Fruit fly (Drosophila melanogaster): ENCODE measurements around the gene CG2887.

CG2887 gene

DNA sequence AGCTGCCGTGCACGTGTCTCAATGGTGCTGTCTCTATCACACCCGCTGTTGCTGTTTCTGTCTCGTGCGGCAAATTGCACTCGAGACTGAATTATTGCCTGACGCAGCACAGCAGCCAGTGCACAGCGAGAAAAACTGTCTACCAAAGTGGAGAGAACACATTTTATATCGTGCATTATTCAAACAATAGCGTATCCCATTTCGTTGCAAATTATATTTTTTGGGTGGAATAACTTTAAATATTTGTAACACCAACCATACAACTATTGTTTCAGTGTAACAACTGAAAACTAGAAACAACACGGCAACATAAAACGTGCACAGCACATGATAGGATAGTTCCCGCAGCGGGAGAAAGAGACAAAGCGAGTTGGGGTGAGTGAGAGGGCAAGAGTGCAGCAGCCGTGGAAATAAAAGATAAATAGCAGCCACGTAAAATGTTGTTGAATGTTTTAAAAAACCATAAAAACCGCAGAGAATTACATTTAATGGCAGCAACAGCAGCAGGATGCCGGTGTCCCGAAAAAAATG is 37.1 kb upstream of the CG2887 start (continued):
- TF ChIP-seq CG17802 (tag; optimal IDR thresholded peaks at IDR 0.05) (no peak), Eip74EF (GFP tag; optimal IDR thresholded peaks at IDR 0.05) (no peak), wor (GFP tag; IDR thresholded peaks at IDR 0.05) (no peak), Meics (GFP tag; optimal IDR thresholded peaks at IDR 0.05) (no peak), CG30403 (GFP tag; optimal IDR thresholded peaks at IDR 0.05) (peak; percentile 24), Optix (GFP tag; IDR thresholded peaks at IDR 0.05) (no peak; the same call in 2 of the 3 replicates), CG10321 (GFP tag; IDR thresholded peaks at IDR 0.05) (no peak), E2f2 (GFP tag; IDR thresholded peaks at IDR 0.05) (no peak), CG12942 (GFP tag; optimal IDR thresholded peaks at IDR 0.05) (peak; percentile 37), tap (tag; optimal IDR thresholded peaks at IDR 0.05) (peak; percentile 31), CG14860 (GFP tag; IDR thresholded peaks at IDR 0.05; ENCODE audit: partially characterized antibody) (no peak), dysf (GFP tag; IDR thresholded peaks at IDR 0.05) (0 out of 3 replicates have a peak, but pooled peaks have one; percentile 14), zfh1 (GFP tag; IDR thresholded peaks at IDR 0.05) (peak; percentile 89), crc (GFP tag; optimal IDR thresholded peaks at IDR 0.05) (no peak), CG8290 (GFP tag; optimal IDR thresholded peaks at IDR 0.05) (peak; percentile 31), CG8290 (tag; optimal IDR thresholded peaks at IDR 0.05) (peak in 1 of 2 experiments; percentile 7), ranshi (GFP tag; IDR thresholded peaks at IDR 0.05) (peak; percentile 32; the same call in 1 of the 2 replicates), ap (GFP tag; IDR thresholded peaks at IDR 0.05) (no peak), dimm (GFP tag; IDR thresholded peaks at IDR 0.05) (no peak), hb (GFP tag; IDR thresholded peaks at IDR 0.05; ENCODE audit: partially characterized antibody) (no peak), CG17359 (tag; optimal IDR thresholded peaks at IDR 0.05) (peak; percentile 35), klu (GFP tag; IDR thresholded peaks at IDR 0.05) (no peak), MBD-R2 (GFP tag; IDR thresholded peaks at IDR 0.05) (no peak), NC2α (GFP tag; optimal IDR thresholded peaks at IDR 0.05) (no peak), oc (tag; optimal IDR thresholded peaks at IDR 0.05) (no peak), ato (GFP tag; IDR thresholded peaks at IDR 0.05; ENCODE audit: partially characterized antibody) (no peak), CG14667 (GFP tag; IDR thresholded peaks at IDR 0.05) (peak; percentile 62), tio (GFP tag; optimal IDR thresholded peaks at IDR 0.05) (no peak), rib (GFP tag; IDR thresholded peaks at IDR 0.05) (no peak), HLH54F (GFP tag; optimal IDR thresholded peaks at IDR 0.05) (no peak), CG6813 (GFP tag; optimal IDR thresholded peaks at IDR 0.05) (peak; percentile 36), eve (GFP tag; optimal IDR thresholded peaks at IDR 0.05) (peak; percentile 37 to 95), CG11247 (GFP tag; IDR thresholded peaks at IDR 0.05) (no peak), nerfin-2 (GFP tag; IDR thresholded peaks at IDR 0.05; ENCODE audit: partially characterized antibody) (no peak), Mrtf (GFP tag; IDR thresholded peaks at IDR 0.05) (peak; percentile 53; the same call in 1 of the 3 replicates), CG1832 (GFP tag; optimal IDR thresholded peaks at IDR 0.05) (no peak), ssp (GFP tag; IDR thresholded peaks at IDR 0.05) (peak; percentile 28; the same call in 1 of the 2 replicates), ind (GFP tag; optimal IDR thresholded peaks at IDR 0.05) (no peak), CG11085 (GFP tag; IDR thresholded peaks at IDR 0.05) (no peak), CG7271 (tag; optimal IDR thresholded peaks at IDR 0.05) (peak; percentile 87), CG6272 (GFP tag; IDR thresholded peaks at IDR 0.05) (no peak; the same call in 1 of the 2 replicates), ara (GFP tag; IDR thresholded peaks at IDR 0.05) (peak; percentile 85), CG7357 (GFP tag; IDR thresholded peaks at IDR 0.05) (no peak), CG14441 (GFP tag; IDR thresholded peaks at IDR 0.05) (0 out of 2 replicates have a peak, but pooled peaks have one; percentile 16), ems (GFP tag; optimal IDR thresholded peaks at IDR 0.05) (peak; percentile 39), CG17829 (tag; optimal IDR thresholded peaks at IDR 0.05) (peak; percentile 79), tx (GFP tag; optimal IDR thresholded peaks at IDR 0.05) (no peak), bcd (GFP tag; optimal IDR thresholded peaks at IDR 0.05) (peak; percentile 45), odd (GFP tag; optimal IDR thresholded peaks at IDR 0.05) (no peak), CG13123 (GFP tag; optimal IDR thresholded peaks at IDR 0.05) (no peak), CG12769 (tag; optimal IDR thresholded peaks at IDR 0.05) (peak; percentile 23)
